Worm (Caenorhabditis elegans) whole organism, late embryonic: Measurements from ENCODE around the gene ZC395.4.

Source experiments
- C08G9.2 ChIP-seq: sonication (generic microtip); optimal IDR thresholded peaks from 2 replicates; lab custom pipeline; 2016; ENCODE audit warnings: mild to moderate bottlenecking, missing genetic modification characterization, moderate library complexity, missing compliant biosample characterization
- C38D4.7 ChIP-seq: fragments of 200-800 bp; sonication (Bioruptor generic); optimal IDR thresholded peaks from 2 replicates; lab custom pipeline; 2018; ENCODE audit warnings: mild to moderate bottlenecking, missing genetic modification characterization, moderate library complexity, missing compliant biosample characterization
- F13H6.1 ChIP-seq: sonication (generic microtip); optimal IDR thresholded peaks from 2 replicates; lab custom pipeline; 2016; ENCODE audit warnings: missing genetic modification characterization, missing compliant biosample characterization
- K02D7.2 ChIP-seq: sonication (generic microtip); optimal IDR thresholded peaks from 2 replicates; lab custom pipeline; 2017; ENCODE audit warnings: mild to moderate bottlenecking, missing genetic modification characterization, missing compliant biosample characterization
- T23F11.4 ChIP-seq: fragments of 200-800 bp; sonication (Bioruptor generic); optimal IDR thresholded peaks from 2 replicates; lab custom pipeline; 2018; ENCODE audit warnings: mild to moderate bottlenecking, missing genetic modification characterization, missing compliant biosample characterization
- Y22D7AL.16 ChIP-seq: sonication (generic microtip); optimal IDR thresholded peaks from 2 replicates; lab custom pipeline; 2016; ENCODE audit warnings: missing genetic modification characterization, missing compliant biosample characterization
- ama-1 ChIP-seq: fragments of 150-350 bp; optimal IDR thresholded peaks from 2 replicates; lab custom pipeline; 2014
- ceh-14 ChIP-seq: sonication (generic microtip); optimal IDR thresholded peaks from 2 replicates; lab custom pipeline; 2016; ENCODE audit warnings: missing genotype, missing genetic modification characterization, missing compliant biosample characterization
- ceh-19 ChIP-seq: fragments of 200-800 bp; sonication (Bioruptor generic); optimal IDR thresholded peaks from 2 replicates; lab custom pipeline; 2018; ENCODE audit warnings: mild to moderate bottlenecking, missing genetic modification characterization, missing compliant biosample characterization
- ceh-2 ChIP-seq: sonication (generic microtip); optimal IDR thresholded peaks from 2 replicates; lab custom pipeline; 2016; ENCODE audit warnings: missing genotype, missing genetic modification characterization, missing compliant biosample characterization
- ceh-22 ChIP-seq: sonication (generic microtip); optimal IDR thresholded peaks from 2 replicates; lab custom pipeline; 2017; ENCODE audit warnings: missing biosample characterization, missing genetic modification characterization
- ceh-24 ChIP-seq: sonication (generic microtip); optimal IDR thresholded peaks from 2 replicates; lab custom pipeline; 2016; ENCODE audit warnings: mild to moderate bottlenecking, missing genetic modification characterization, missing compliant biosample characterization
- ceh-30 ChIP-seq: fragments of 150-350 bp; optimal IDR thresholded peaks from 2 replicates; lab custom pipeline; 2014; ENCODE audit warnings: missing biosample characterization, missing genetic modification characterization
- ceh-31 ChIP-seq: sonication (generic microtip); optimal IDR thresholded peaks from 2 replicates; lab custom pipeline; 2016; ENCODE audit warnings: missing genetic modification characterization, missing compliant biosample characterization
- ceh-48 ChIP-seq: sonication (generic microtip); optimal IDR thresholded peaks from 2 replicates; lab custom pipeline; 2016; ENCODE audit warnings: missing genetic modification characterization, inconsistent platforms, missing compliant biosample characterization
- ceh-6 ChIP-seq: fragments of 200-800 bp; sonication (Bioruptor generic); optimal IDR thresholded peaks from 2 replicates; lab custom pipeline; 2018; ENCODE audit warnings: mild to moderate bottlenecking, missing genetic modification characterization, missing compliant biosample characterization
- ceh-9 ChIP-seq: sonication (generic microtip); optimal IDR thresholded peaks from 2 replicates; lab custom pipeline; 2016; ENCODE audit warnings: mild to moderate bottlenecking, missing genetic modification characterization, inconsistent platforms, missing compliant biosample characterization
- dmd-4 ChIP-seq: sonication (generic microtip); optimal IDR thresholded peaks from 2 replicates; lab custom pipeline; 2016; ENCODE audit warnings: borderline replicate concordance, missing genetic modification characterization, missing compliant biosample characterization
- fkh-10 ChIP-seq: fragments of 150-350 bp; optimal IDR thresholded peaks from 2 replicates; lab custom pipeline; 2014; ENCODE audit warnings: missing biosample characterization, missing genetic modification reagents, missing genetic modification characterization
- gmeb-2 ChIP-seq: sonication (generic microtip); optimal IDR thresholded peaks from 2 replicates; lab custom pipeline; 2016; ENCODE audit warnings: missing genetic modification characterization, inconsistent platforms, missing compliant biosample characterization
- hlh-8 ChIP-seq: sonication (generic microtip); optimal IDR thresholded peaks from 2 replicates; lab custom pipeline; 2016; ENCODE audit warnings: missing genotype, missing genetic modification characterization, missing compliant biosample characterization
- lim-6 ChIP-seq: sonication (generic microtip); optimal IDR thresholded peaks from 2 replicates; lab custom pipeline; 2016; ENCODE audit warnings: missing genetic modification characterization, missing compliant biosample characterization
- lin-11 ChIP-seq: fragments of 200-800 bp; sonication (Bioruptor generic); optimal IDR thresholded peaks from 2 replicates; lab custom pipeline; 2018; ENCODE audit warnings: mild to moderate bottlenecking, missing genetic modification characterization, missing compliant biosample characterization
- madf-2 ChIP-seq: sonication (generic microtip); optimal IDR thresholded peaks from 2 replicates; lab custom pipeline; 2017; ENCODE audit warnings: missing genetic modification characterization, missing compliant biosample characterization
- mec-3 ChIP-seq: sonication (generic microtip); optimal IDR thresholded peaks from 2 replicates; lab custom pipeline; 2016; ENCODE audit warnings: borderline replicate concordance, missing genetic modification characterization, missing compliant biosample characterization
- nfya-1 ChIP-seq: sonication (generic microtip); optimal IDR thresholded peaks from 2 replicates; lab custom pipeline; 2017; ENCODE audit warnings: missing genetic modification characterization, mild to moderate bottlenecking, missing compliant biosample characterization, antibody characterized with exemption, moderate library complexity
- nhr-11 ChIP-seq: fragments of 150-350 bp; optimal IDR thresholded peaks from 2 replicates; lab custom pipeline; 2014; ENCODE audit warnings: missing biosample characterization, missing genetic modification characterization
- nhr-232 ChIP-seq: sonication (generic microtip); optimal IDR thresholded peaks from 2 replicates; lab custom pipeline; 2016; ENCODE audit warnings: missing genetic modification characterization, missing compliant biosample characterization
- odd-2 ChIP-seq: sonication (generic microtip); optimal IDR thresholded peaks from 2 replicates; lab custom pipeline; 2017; ENCODE audit warnings: antibody characterized with exemption, mild to moderate bottlenecking, missing genetic modification characterization, missing compliant biosample characterization
- pat-9 ChIP-seq: fragments of 200-800 bp; sonication (Bioruptor generic); optimal IDR thresholded peaks from 2 replicates; lab custom pipeline; 2018; ENCODE audit warnings: mild to moderate bottlenecking, missing genetic modification characterization, moderate library complexity, missing compliant biosample characterization
- pha-2 ChIP-seq: sonication (generic microtip); optimal IDR thresholded peaks from 2 replicates; lab custom pipeline; 2017; ENCODE audit warnings: mild to moderate bottlenecking, missing genetic modification characterization, missing compliant biosample characterization
- pha-4 ChIP-seq: fragments of 150-350 bp; optimal IDR thresholded peaks from 2 replicates; lab custom pipeline; 2018; ENCODE audit warnings: missing biosample characterization, missing genetic modification reagents, missing genetic modification characterization
- pqm-1 ChIP-seq: sonication (generic microtip); optimal IDR thresholded peaks from 2 replicates; lab custom pipeline; 2016; ENCODE audit warnings: missing genetic modification characterization, missing compliant biosample characterization
- pros-1 ChIP-seq: fragments of 150-350 bp; optimal IDR thresholded peaks from 2 replicates; lab custom pipeline; 2014; ENCODE audit warnings: missing biosample characterization, missing genetic modification reagents, missing genetic modification characterization
- ref-2 ChIP-seq: sonication (generic microtip); optimal IDR thresholded peaks from 2 replicates; lab custom pipeline; 2016; ENCODE audit warnings: missing genetic modification characterization, missing compliant biosample characterization
- rnt-1 ChIP-seq: sonication (generic microtip); optimal IDR thresholded peaks from 2 replicates; lab custom pipeline; 2016; ENCODE audit warnings: missing genetic modification characterization, missing compliant biosample characterization
- sdc-2 ChIP-seq: sonication (generic microtip); optimal IDR thresholded peaks from 2 replicates; lab custom pipeline; 2016; ENCODE audit warnings: missing genotype, missing genetic modification characterization, missing compliant biosample characterization
- sox-4 ChIP-seq: sonication (generic microtip); optimal IDR thresholded peaks from 2 replicates; lab custom pipeline; 2017; ENCODE audit warnings: mild to moderate bottlenecking, missing genetic modification characterization, inconsistent platforms, missing compliant biosample characterization
- ttx-3 ChIP-seq: sonication (generic microtip); optimal IDR thresholded peaks from 2 replicates; lab custom pipeline; 2016; ENCODE audit warnings: missing genetic modification reagents, missing genetic modification characterization, missing compliant biosample characterization
- unc-42 ChIP-seq: sonication (generic microtip); optimal IDR thresholded peaks from 2 replicates; lab custom pipeline; 2016; ENCODE audit warnings: missing genotype, missing genetic modification characterization, missing compliant biosample characterization
- unc-86 ChIP-seq: sonication (generic microtip); optimal IDR thresholded peaks from 2 replicates; lab custom pipeline; 2016; ENCODE audit warnings: missing genetic modification characterization, missing compliant biosample characterization
- zip-5 ChIP-seq: sonication (generic microtip); optimal IDR thresholded peaks from 2 replicates; lab custom pipeline; 2016; ENCODE audit warnings: missing genetic modification characterization, missing compliant biosample characterization
- ztf-16 ChIP-seq: sonication (generic microtip); optimal IDR thresholded peaks from 2 replicates; lab custom pipeline; 2017; ENCODE audit warnings: missing genetic modification characterization, missing compliant biosample characterization

The ZC395.4 gene

DNA sequence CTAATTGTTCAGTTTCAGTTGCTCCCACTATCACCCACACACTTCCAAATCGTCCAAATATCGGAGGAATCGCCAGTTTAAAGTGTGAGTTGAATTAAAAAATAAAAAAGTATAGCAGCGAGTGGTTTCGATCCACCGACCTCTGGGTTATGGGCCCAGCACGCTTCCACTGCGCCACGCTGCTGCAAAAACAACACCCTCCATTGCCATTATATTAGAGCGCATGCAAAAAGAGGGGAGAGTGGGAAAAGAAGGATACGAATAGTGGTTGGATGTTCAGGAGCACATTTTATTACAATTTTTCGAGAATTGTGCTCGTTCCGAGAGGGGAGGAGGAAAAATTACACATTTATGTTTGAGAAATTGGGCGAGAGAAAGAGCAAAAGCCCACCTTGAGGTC lies 25.0 kb downstream of the ZC395.4 start (continued):
- TF ChIP-seq nhr-232 (tag; lab: Kevin White, UChicago) (peak; percentile 85), hlh-8 (tag; lab: Kevin White, UChicago) (peak; percentile 73), ref-2 (tag; lab: Kevin White, UChicago) (peak; percentile 87), ttx-3 (tag; lab: Kevin White, UChicago) (peak; percentile 85), ceh-2 (tag; lab: Kevin White, UChicago) (peak; percentile 80), fkh-10 (GFP tag; lab: Kevin White, UChicago) (peak; percentile 34), lin-11 (tag; lab: Kevin White, UChicago) (peak; percentile 66), nhr-11 (tag; lab: Kevin White, UChicago) (no peak), gmeb-2 (peak; percentile 91), ztf-16 (tag; lab: Kevin White, UChicago) (peak; percentile 81), pros-1 (tag; lab: Kevin White, UChicago) (no peak), C08G9.2 (tag; lab: Kevin White, UChicago) (peak; percentile 83), dmd-4 (peak; percentile 73), ceh-31 (tag; lab: Kevin White, UChicago) (peak; percentile 57), ceh-9 (tag; lab: Kevin White, UChicago) (peak; percentile 77), C38D4.7 (peak; percentile 85)

DNA sequence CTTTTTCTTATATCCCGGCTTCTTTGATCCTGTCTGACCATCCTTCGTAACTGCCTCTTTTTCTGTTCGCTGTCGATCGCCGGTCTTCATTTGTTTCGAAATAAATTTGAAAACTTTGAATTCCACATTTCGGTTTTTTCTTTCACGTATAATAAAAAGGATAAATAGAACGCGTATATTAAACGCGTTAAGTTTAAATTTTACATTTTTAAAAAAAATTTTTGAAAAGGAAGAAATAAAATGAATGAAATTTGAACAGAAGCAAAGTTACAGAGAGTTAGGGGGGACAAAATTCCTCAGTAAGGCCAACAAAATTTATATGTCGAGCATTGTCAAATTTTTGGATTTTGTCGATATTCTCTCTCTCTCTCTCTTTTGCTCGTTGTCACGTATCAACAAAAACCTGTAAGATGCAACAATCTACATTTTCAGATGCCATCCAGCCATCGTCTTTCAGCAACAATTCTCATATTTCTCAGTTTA lies 31.9 kb downstream of the ZC395.4 start, which contains the start of the genes T15B12.2 and F52C9.5:
Gene T15B12.2 (minus strand): TSS at position 101 of the 483 bp plus-strand sequence.
Gene F52C9.5 (plus strand): TSS at position 433 of the 483 bp plus-strand sequence.
- TF ChIP-seq pha-2 (tag; lab: Kevin White, UChicago) = no peak
- no peak for TF ChIP-seq pha-4 (tag; lab: Kevin White, UChicago)
- TF ChIP-seq ceh-19 = no peak
- TF ChIP-seq ceh-2 (tag; lab: Kevin White, UChicago) = no peak

DNA sequence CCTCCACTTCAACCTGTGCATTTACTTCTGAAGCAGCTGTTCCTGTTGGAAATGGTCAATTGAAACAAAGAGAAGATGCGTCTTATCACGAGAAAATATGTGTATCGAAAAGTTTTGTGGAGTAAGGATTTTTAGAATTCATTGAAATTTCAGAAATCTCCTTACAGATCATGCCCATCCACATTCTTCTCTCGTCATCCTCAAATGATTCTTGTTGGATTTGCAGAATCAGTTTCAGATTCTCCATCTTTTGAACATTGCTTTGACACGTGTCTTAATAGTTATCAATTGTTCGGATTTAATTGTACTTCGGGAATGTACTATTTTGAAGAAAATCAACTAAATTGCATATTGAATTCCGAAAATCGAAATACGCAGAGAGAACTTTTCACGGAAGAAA lies 34.1 kb downstream of the ZC395.4 start:
- no peak for TF ChIP-seq F13H6.1
- no peak for TF ChIP-seq pqm-1
- TF ChIP-seq ceh-22 (tag; lab: Kevin White, UChicago) = no peak
- TF ChIP-seq odd-2 (tag; lab: Kevin White, UChicago) = no peak
- TF ChIP-seq rnt-1 = no peak
- no peak for TF ChIP-seq ceh-6
- TF ChIP-seq madf-2 (tag; lab: Kevin White, UChicago) = no peak
- TF ChIP-seq ceh-14 (tag; lab: Kevin White, UChicago) = no peak
- no peak for TF ChIP-seq T23F11.4 (GFP tag; lab: Kevin White, UChicago)
- TF ChIP-seq ceh-9 (tag; lab: Kevin White, UChicago) = no peak
- no peak for TF ChIP-seq ceh-19
- TF ChIP-seq unc-86 (tag; lab: Kevin White, UChicago) = no peak
- no peak for TF ChIP-seq sdc-2 (tag; lab: Kevin White, UChicago)
- no peak for TF ChIP-seq sox-4 (tag; lab: Kevin White, UChicago)
- no peak for TF ChIP-seq lin-11 (tag; lab: Kevin White, UChicago)
- no peak for TF ChIP-seq C08G9.2 (tag; lab: Kevin White, UChicago)

DNA sequence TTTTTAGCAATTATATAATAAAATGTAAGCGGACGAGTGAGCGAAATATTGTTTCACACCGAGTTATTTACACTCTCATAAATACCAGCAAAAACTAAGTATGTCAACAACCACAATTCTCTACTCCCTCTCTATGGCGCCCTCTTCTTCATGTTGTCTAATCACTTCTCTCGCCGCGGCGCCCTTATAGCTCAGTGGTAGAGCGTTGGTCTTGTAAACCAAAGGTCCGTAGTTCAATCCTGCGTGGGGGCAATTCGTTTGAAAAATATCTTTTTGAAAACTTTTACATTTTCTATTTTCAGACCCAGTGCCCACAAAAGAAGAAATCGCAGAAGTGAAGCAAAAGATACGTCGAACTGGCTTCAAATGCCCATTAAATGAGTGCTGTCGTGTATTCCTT lies 35.8 kb downstream of the ZC395.4 start:
- TF ChIP-seq T23F11.4 (GFP tag; lab: Kevin White, UChicago) (peak; percentile 56), dmd-4 (no peak), ceh-24 (peak; percentile 35), unc-42 (tag; lab: Kevin White, UChicago) (peak; percentile 18), pqm-1 (peak; percentile 75), K02D7.2 (tag; lab: Kevin White, UChicago) (peak; percentile 76), ref-2 (tag; lab: Kevin White, UChicago) (peak; percentile 49), fkh-10 (GFP tag; lab: Kevin White, UChicago) (no peak), ceh-48 (tag; lab: Kevin White, UChicago) (peak; percentile 24), lim-6 (tag; lab: Kevin White, UChicago) (no peak), hlh-8 (tag; lab: Kevin White, UChicago) (no peak), ceh-31 (tag; lab: Kevin White, UChicago) (peak; percentile 34), sdc-2 (tag; lab: Kevin White, UChicago) (peak; percentile 54), nhr-232 (tag; lab: Kevin White, UChicago) (peak; percentile 59), pha-2 (tag; lab: Kevin White, UChicago) (peak; percentile 14), ztf-16 (tag; lab: Kevin White, UChicago) (peak; percentile 72), ceh-19 (peak; percentile 52), Y22D7AL.16 (tag; lab: Kevin White, UChicago) (peak; percentile 51), unc-86 (tag; lab: Kevin White, UChicago) (peak; percentile 40), pha-4 (tag; lab: Kevin White, UChicago) (no peak), madf-2 (tag; lab: Kevin White, UChicago) (peak; percentile 70), odd-2 (tag; lab: Kevin White, UChicago) (no peak), mec-3 (no peak), zip-5 (tag; lab: Kevin White, UChicago) (no peak), pat-9 (peak; percentile 61), ceh-30 (tag; lab: Kevin White, UChicago) (no peak), nfya-1 (tag; lab: Kevin White, UChicago) (no peak), gmeb-2 (peak; percentile 66), ama-1 (lab: Kevin White, UChicago) (no peak), rnt-1 (peak; percentile 44), ceh-14 (tag; lab: Kevin White, UChicago) (peak; percentile 90)
